Worm (Caenorhabditis elegans): Measurements from ENCODE around the gene Y57G11C.1142.

- no peak for TF ChIP-seq flt-1 (GFP tag; IDR thresholded peaks at IDR 0.05)
- no peak for TF ChIP-seq T22C8.4 (GFP tag; IDR thresholded peaks at IDR 0.05)
- TF ChIP-seq ref-1 (GFP tag; conservative IDR thresholded peaks at IDR 0.05), result no peak
- TF ChIP-seq med-1 (GFP tag; optimal IDR thresholded peaks at IDR 0.05; ENCODE audit: insufficient read depth), result no peak
- TF ChIP-seq tab-1 (GFP tag; IDR thresholded peaks at IDR 0.05), result no peak
- no peak for TF ChIP-seq ztf-29 (GFP tag; IDR thresholded peaks at IDR 0.05)
- TF ChIP-seq cog-1 (tag; optimal IDR thresholded peaks at IDR 0.05), result no peak
- no peak for TF ChIP-seq ztf-23 (GFP tag; IDR thresholded peaks at IDR 0.05)
These were observed 37.1 kb upstream of the Y57G11C.1142 start, which contains the start of gene Y57G11C.5 for ce11 chrIV:14765336-14765735.
